Worm (Caenorhabditis elegans) whole organism, L3 larva: ENCODE data around the gene C35B1.8.

Experiments used
- R02D3.7 ChIP-seq: fragments of 150-350 bp; optimal IDR thresholded peaks from 2 replicates; lab custom pipeline; 2014; ENCODE audit warnings: missing biosample characterization, missing genetic modification characterization
- ZK546.5 ChIP-seq: sonication (generic microtip); optimal IDR thresholded peaks from 2 replicates; lab custom pipeline; 2017; ENCODE audit warnings: missing biosample characterization, missing genetic modification characterization
- ceh-16 ChIP-seq: sonication (generic microtip); optimal IDR thresholded peaks from 2 replicates; lab custom pipeline; 2017; ENCODE audit warnings: missing biosample characterization, missing genetic modification characterization
- ceh-28 ChIP-seq: fragments of 150-350 bp; optimal IDR thresholded peaks from 2 replicates; lab custom pipeline; 2014; ENCODE audit warnings: missing biosample characterization, missing genetic modification reagents, missing genetic modification characterization
- ceh-9 ChIP-seq: sonication (generic microtip); optimal IDR thresholded peaks from 2 replicates; lab custom pipeline; 2018; ENCODE audit warnings: missing biosample characterization, missing genetic modification characterization
- egl-27 ChIP-seq: sonication (generic microtip); optimal IDR thresholded peaks from 4 replicates; lab custom pipeline; 2017; ENCODE audit warnings: missing biosample characterization, missing genetic modification reagents, missing genetic modification characterization
- elt-2 ChIP-seq: sonication (generic microtip); optimal IDR thresholded peaks from 2 replicates; lab custom pipeline; 2016; ENCODE audit warnings: missing genetic modification reagents, mild to moderate bottlenecking, missing genetic modification characterization, missing compliant biosample characterization
- elt-3 ChIP-seq, 3 experiments: fragments of 150-350 bp in 1 of 3; sonication (generic microtip) in 2 of 3; optimal IDR thresholded peaks; 2 replicates in 2 of 3; 4 replicates in 1 of 3; lab custom pipeline; 2014 to 2017; ENCODE audit warnings: missing biosample characterization in 3 of 3, missing genetic modification characterization in 3 of 3
- eor-1 ChIP-seq, 2 experiments: fragments of 150-350 bp; optimal IDR thresholded peaks; 2 replicates each; lab custom pipeline; 2014 to 2018; ENCODE audit warnings: missing biosample characterization in 2 of 2, missing genetic modification characterization in 2 of 2
- fkh-10 ChIP-seq: sonication (generic microtip); optimal IDR thresholded peaks from 2 replicates; lab custom pipeline; 2017; ENCODE audit warnings: missing biosample characterization, missing genetic modification reagents, missing genetic modification characterization
- fkh-2 ChIP-seq: fragments of 150-350 bp; optimal IDR thresholded peaks from 2 replicates; lab custom pipeline; 2014; ENCODE audit warnings: missing biosample characterization, missing genetic modification reagents, missing genetic modification characterization
- fos-1 ChIP-seq: fragments of 150-350 bp; optimal IDR thresholded peaks from 2 replicates; lab custom pipeline; 2014; ENCODE audit warnings: missing biosample characterization, missing genetic modification characterization
- jun-1 ChIP-seq: fragments of 150-350 bp; optimal IDR thresholded peaks from 2 replicates; lab custom pipeline; 2014; ENCODE audit warnings: missing biosample characterization, missing genetic modification reagents, missing genetic modification characterization
- lin-15B ChIP-seq: fragments of 150-350 bp; optimal IDR thresholded peaks from 2 replicates; lab custom pipeline; 2014; ENCODE audit warnings: missing biosample characterization, missing genetic modification characterization
- lin-39 ChIP-seq: fragments of 150-350 bp; optimal IDR thresholded peaks from 2 replicates; lab custom pipeline; 2018; ENCODE audit warnings: missing biosample characterization, missing genetic modification reagents, missing genetic modification characterization
- lsy-12 ChIP-seq: sonication (generic microtip); optimal IDR thresholded peaks from 2 replicates; lab custom pipeline; 2016; ENCODE audit warnings: mild to moderate bottlenecking, missing genetic modification characterization, missing compliant biosample characterization
- mml-1 ChIP-seq: fragments of 150-350 bp; sonication (generic microtip); optimal IDR thresholded peaks from 3 replicates; lab custom pipeline; 2014; ENCODE audit warnings: missing biosample characterization, missing genetic modification characterization
- nfya-1 ChIP-seq: sonication (generic microtip); optimal IDR thresholded peaks from 2 replicates; lab custom pipeline; 2017; ENCODE audit warnings: missing genetic modification characterization, mild to moderate bottlenecking, missing compliant biosample characterization, antibody characterized with exemption, moderate library complexity; ENCODE audit not compliant: insufficient read depth
- nhr-11 ChIP-seq: fragments of 150-350 bp; optimal IDR thresholded peaks from 2 replicates; lab custom pipeline; 2014; ENCODE audit warnings: missing biosample characterization, missing genetic modification characterization
- nhr-237 ChIP-seq: fragments of 150-350 bp; optimal IDR thresholded peaks from 2 replicates; lab custom pipeline; 2014; ENCODE audit warnings: missing biosample characterization, missing genetic modification characterization
- nhr-25 ChIP-seq: sonication (generic microtip); optimal IDR thresholded peaks from 2 replicates; lab custom pipeline; 2017; ENCODE audit warnings: missing biosample characterization, missing genetic modification characterization
- nhr-43 ChIP-seq: sonication (generic microtip); optimal IDR thresholded peaks from 2 replicates; lab custom pipeline; 2016; ENCODE audit warnings: mild to moderate bottlenecking, missing genetic modification characterization, missing compliant biosample characterization; ENCODE audit not compliant: poor library complexity, severe bottlenecking
- nhr-67 ChIP-seq: fragments of 150-350 bp; optimal IDR thresholded peaks from 2 replicates; lab custom pipeline; 2014; ENCODE audit warnings: missing biosample characterization, missing genetic modification characterization
- nhr-76 ChIP-seq: fragments of 150-350 bp; sonication (generic microtip); optimal IDR thresholded peaks from 5 replicates; lab custom pipeline; 2014; ENCODE audit warnings: missing biosample characterization, missing genetic modification characterization
- pha-4 ChIP-seq: fragments of 150-350 bp; optimal IDR thresholded peaks from 2 replicates; lab custom pipeline; 2014; ENCODE audit warnings: missing biosample characterization, missing genetic modification reagents, missing genetic modification characterization
- pqm-1 ChIP-seq: fragments of 150-350 bp; optimal IDR thresholded peaks from 2 replicates; lab custom pipeline; 2017; ENCODE audit warnings: missing biosample characterization, missing genetic modification characterization, inconsistent platforms
- sea-2 ChIP-seq: fragments of 150-350 bp; sonication (generic microtip); optimal IDR thresholded peaks from 4 replicates; lab custom pipeline; 2014; ENCODE audit warnings: missing biosample characterization, missing genetic modification reagents, missing genetic modification characterization
- snpc-4 ChIP-seq: fragments of 150-350 bp; optimal IDR thresholded peaks from 2 replicates; lab custom pipeline; 2014; ENCODE audit warnings: missing biosample characterization, missing genetic modification characterization
- tbx-2 ChIP-seq: sonication (generic microtip); optimal IDR thresholded peaks from 2 replicates; lab custom pipeline; 2016; ENCODE audit warnings: mild to moderate bottlenecking, missing genetic modification characterization, missing compliant biosample characterization
- unc-39 ChIP-seq: sonication (generic microtip); optimal IDR thresholded peaks from 4 replicates; lab custom pipeline; 2017; ENCODE audit warnings: missing biosample characterization, missing genetic modification characterization
- unc-62 ChIP-seq: fragments of 150-350 bp; sonication (generic microtip); optimal IDR thresholded peaks from 4 replicates; lab custom pipeline; 2014; ENCODE audit warnings: missing biosample characterization, missing genetic modification reagents, missing genetic modification characterization
- ztf-11 ChIP-seq: fragments of 150-350 bp; optimal IDR thresholded peaks from 2 replicates; lab custom pipeline; 2014; ENCODE audit warnings: missing biosample characterization, missing genetic modification characterization
- ztf-4 ChIP-seq: fragments of 150-350 bp; optimal IDR thresholded peaks from 2 replicates; lab custom pipeline; 2014; ENCODE audit warnings: missing biosample characterization, missing genetic modification characterization

Gene C35B1.8

DNA sequence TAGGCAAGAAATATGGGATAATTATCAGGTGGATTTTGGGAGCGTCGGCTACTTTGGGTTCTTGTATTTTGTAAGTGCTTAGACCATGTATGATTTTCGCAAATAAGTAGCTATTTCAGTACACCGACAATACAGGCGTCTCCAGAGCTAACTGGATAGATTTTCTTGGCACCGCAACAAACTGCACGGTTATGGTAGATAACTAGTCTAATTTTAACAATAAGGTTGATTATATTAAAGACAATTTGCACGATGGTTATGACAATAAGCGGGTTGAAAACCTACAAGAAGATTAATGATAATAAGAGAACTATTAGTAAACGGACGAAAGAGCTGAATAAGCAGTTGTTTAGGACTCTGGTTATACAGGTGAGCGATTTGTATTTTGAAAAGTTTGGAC, 11.5 kb downstream of the C35B1.8 start:
- TF ChIP-seq lin-39 (tag; lab: Kevin White, UChicago), result no peak
- TF ChIP-seq sea-2 (GFP tag; lab: Kevin White, UChicago), result no peak
- TF ChIP-seq tbx-2 (tag; lab: Kevin White, UChicago), result no peak
- TF ChIP-seq ztf-4 (tag; lab: Kevin White, UChicago), result no peak
- no peak for TF ChIP-seq nhr-25 (tag; lab: Kevin White, UChicago)
- no peak for TF ChIP-seq snpc-4 (tag; lab: Kevin White, UChicago)
- TF ChIP-seq egl-27 (tag; lab: Kevin White, UChicago), result no peak

DNA sequence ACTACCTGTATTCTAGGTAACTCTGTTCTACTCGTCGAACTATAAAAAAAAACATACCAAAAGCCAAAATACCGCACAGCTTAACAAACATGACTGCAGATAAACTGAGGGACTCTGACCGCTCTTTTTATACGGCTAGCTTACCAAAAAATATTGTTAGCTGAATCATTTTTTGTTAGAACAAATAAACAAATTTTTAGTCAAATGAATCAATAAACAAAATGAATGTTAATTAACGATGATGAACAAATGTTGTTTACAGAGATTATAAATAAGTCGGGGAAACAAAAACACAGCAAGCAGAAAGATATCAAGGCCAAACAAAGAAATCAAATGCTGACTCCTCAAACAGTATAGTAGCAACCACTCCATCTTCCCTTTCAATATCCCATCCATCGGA, 15.2 kb downstream of the C35B1.8 start, which contains the start of gene ilys-6:
ilys-6 (minus strand) TSS at position 101 of the 400 bp plus-strand sequence.
- TF ChIP-seq snpc-4 (tag; lab: Kevin White, UChicago) (no peak), egl-27 (tag; lab: Kevin White, UChicago) (no peak), elt-2 (no peak), jun-1 (tag; lab: Kevin White, UChicago) (no peak), pqm-1 (tag; lab: Kevin White, UChicago) (no peak), fkh-2 (tag; lab: Kevin White, UChicago) (no peak), ztf-11 (tag; lab: Kevin White, UChicago) (no peak), ceh-9 (no peak), unc-62 (no peak), nhr-43 (no peak), fos-1 (tag; lab: Kevin White, UChicago) (no peak), nhr-25 (tag; lab: Kevin White, UChicago) (no peak)

DNA sequence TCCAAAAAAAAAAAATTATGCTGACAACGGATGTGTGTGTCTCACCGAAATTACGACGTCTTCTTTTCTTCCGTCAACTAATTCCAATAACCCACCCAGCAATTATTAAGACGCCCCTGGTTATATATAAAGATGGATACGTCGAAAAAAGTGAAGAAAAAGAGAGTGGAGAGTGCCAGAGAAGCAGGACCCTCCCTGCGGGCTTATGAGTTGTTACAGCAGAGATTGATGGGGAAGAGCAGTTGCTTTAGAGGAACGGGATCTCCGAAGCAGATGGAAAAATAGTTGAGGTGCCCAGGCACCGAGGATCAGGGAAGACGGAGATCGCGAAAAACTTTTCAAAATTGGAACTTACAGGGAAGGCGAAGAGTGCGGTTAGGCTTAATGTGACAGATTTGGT, 23.5 kb downstream of the C35B1.8 start:
- TF ChIP-seq nhr-237 (tag; lab: Kevin White, UChicago), result no peak
- no peak for TF ChIP-seq jun-1 (tag; lab: Kevin White, UChicago)
- no peak for TF ChIP-seq egl-27 (tag; lab: Kevin White, UChicago)
- no peak for TF ChIP-seq nhr-76 (tag; lab: Kevin White, UChicago)
- TF ChIP-seq elt-2, result no peak
- TF ChIP-seq nfya-1 (tag; lab: Kevin White, UChicago), result no peak
- no peak for TF ChIP-seq unc-39
- TF ChIP-seq nhr-11 (tag; lab: Kevin White, UChicago), result no peak
- no peak for TF ChIP-seq mml-1 (tag; lab: Kevin White, UChicago)
- TF ChIP-seq sea-2 (GFP tag; lab: Kevin White, UChicago), result no peak
- no peak for TF ChIP-seq lsy-12 (tag; lab: Kevin White, UChicago)
- no peak for TF ChIP-seq fkh-10
- no peak for TF ChIP-seq unc-62
- no peak for TF ChIP-seq ceh-16
- no peak for TF ChIP-seq R02D3.7 (tag; lab: Kevin White, UChicago)
- no peak for TF ChIP-seq tbx-2 (tag; lab: Kevin White, UChicago)
- TF ChIP-seq eor-1 (tag; optimal IDR thresholded peaks at IDR 0.05; lab: Kevin White, UChicago), result no peak
- TF ChIP-seq lin-15B (tag; lab: Kevin White, UChicago), result no peak
- TF ChIP-seq nhr-67 (tag; lab: Kevin White, UChicago), result no peak
- TF ChIP-seq, all 47 proteins: peak for 0

DNA sequence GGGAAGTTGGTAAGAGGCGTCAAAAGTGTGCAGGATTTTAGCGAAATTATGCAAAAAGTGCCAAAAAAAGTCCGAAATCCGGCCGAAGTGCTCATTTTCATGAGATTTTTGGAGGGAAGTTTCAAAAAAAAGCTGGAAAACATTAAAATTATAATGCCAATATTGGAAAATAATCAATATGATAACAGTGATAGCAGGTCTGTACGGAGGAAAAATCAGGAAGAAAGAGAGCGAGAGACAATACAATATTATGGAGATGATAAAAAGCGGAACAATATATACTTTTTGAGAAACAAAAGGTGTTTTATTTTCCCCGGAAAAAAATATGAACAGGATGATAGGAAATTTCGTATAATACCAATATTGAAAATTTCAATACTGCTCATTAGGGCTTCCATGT, 25.4 kb downstream of the C35B1.8 start:
- no peak for TF ChIP-seq jun-1 (tag; lab: Kevin White, UChicago)
- peak; percentile 51 for TF ChIP-seq elt-2

DNA sequence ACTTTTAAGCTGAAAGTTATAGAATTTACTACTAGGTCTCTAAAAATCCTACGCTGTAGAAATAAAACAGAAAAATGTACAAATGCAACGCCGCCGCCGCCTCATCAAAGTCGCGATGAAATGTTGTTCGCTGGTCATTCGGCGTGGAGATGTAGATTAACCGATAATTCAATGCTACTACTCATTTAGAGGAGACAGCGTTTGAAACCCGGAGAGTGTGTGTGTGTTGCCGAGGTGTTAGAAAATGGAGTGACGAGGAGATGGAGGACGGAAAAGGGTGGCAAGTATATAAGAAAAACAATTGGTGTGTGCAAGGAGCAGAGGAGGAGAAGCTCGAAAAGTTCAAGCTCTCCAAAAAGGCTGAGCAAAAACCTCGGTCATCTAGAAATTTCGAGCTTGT, 26.5 kb downstream of the C35B1.8 start:
- TF ChIP-seq nhr-11 (tag; lab: Kevin White, UChicago) (no peak), elt-3 (tag; optimal IDR thresholded peaks at IDR 0.05; lab: Kevin White, UChicago) (no peak), unc-62 (no peak), nhr-76 (tag; lab: Kevin White, UChicago) (no peak), jun-1 (tag; lab: Kevin White, UChicago) (no peak), nfya-1 (tag; lab: Kevin White, UChicago) (no peak), ceh-16 (no peak), nhr-67 (tag; lab: Kevin White, UChicago) (no peak)
- TF ChIP-seq, all 47 proteins: peak for 0

DNA sequence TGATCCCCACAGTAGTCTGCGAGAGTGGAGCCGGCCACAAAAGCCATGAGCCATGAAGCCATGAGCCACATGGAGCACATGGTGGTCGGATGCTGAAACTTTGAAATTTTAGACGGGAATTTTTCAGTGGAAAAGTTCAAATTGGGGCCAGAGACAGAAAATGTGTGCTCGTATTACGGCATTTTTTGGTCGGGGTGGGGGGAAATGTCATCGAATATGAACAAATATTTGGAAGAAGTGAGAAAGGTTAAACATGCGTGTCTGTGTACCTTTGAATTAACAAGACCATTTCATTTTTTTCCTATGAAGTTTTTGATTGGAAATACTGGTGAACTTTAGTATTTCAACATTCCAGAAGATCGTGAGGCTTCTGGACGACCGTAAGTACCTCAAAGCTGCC, 27.3 kb downstream of the C35B1.8 start, which contains the start of gene wrt-5:
wrt-5 (minus strand) TSS at position 101 of the 400 bp plus-strand sequence.
- TF ChIP-seq pha-4, result peak; percentile 7
- TF ChIP-seq R02D3.7 (tag; lab: Kevin White, UChicago), result no peak
- TF ChIP-seq nhr-237 (tag; lab: Kevin White, UChicago), result no peak
- TF ChIP-seq unc-39, result no peak
- TF ChIP-seq ceh-28 (tag; lab: Kevin White, UChicago), result no peak
- no peak for TF ChIP-seq nhr-67 (tag; lab: Kevin White, UChicago)
- no peak for TF ChIP-seq ZK546.5 (tag; lab: Kevin White, UChicago)
- TF ChIP-seq mml-1 (tag; lab: Kevin White, UChicago), result no peak
- TF ChIP-seq, all 47 proteins: peak for 1
